Fruit fly (Drosophila melanogaster) whole organism, pupa: ENCODE measurements around the gene mmy.
A peak's percentile ranks its signal among the peaks of the same experiment; 100 is the strongest.

ENCODE experiments used
- CG10348 ChIP-seq: fragments of 200-800 bp; sonication (Bioruptor generic); IDR thresholded peaks from 2 replicates; pipeline ENCODE4 v1.3.6; 2022; ENCODE audit warnings: missing biosample characterization, missing genetic modification characterization
- CG12605 ChIP-seq: fragments of 200-800 bp; sonication (Bioruptor generic); IDR thresholded peaks from 2 replicates; pipeline ENCODE4 v1.3.6; 2022; ENCODE audit warnings: missing biosample characterization, missing genetic modification characterization
- CG13204 ChIP-seq: fragments of 200-800 bp; sonication (Bioruptor generic); optimal IDR thresholded peaks from 2 replicates; lab custom pipeline; 2018; ENCODE audit warnings: missing biosample characterization, mild to moderate bottlenecking, missing genetic modification characterization, moderate library complexity
- CG14655 ChIP-seq: fragments of 200-800 bp; sonication (Bioruptor generic); optimal IDR thresholded peaks from 3 replicates; lab custom pipeline; 2017; ENCODE audit warnings: mild to moderate bottlenecking, missing biosample characterization, missing genetic modification reagents, missing genetic modification characterization
- CG15710 ChIP-seq: fragments of 200-800 bp; sonication (Bioruptor generic); optimal IDR thresholded peaks from 2 replicates; lab custom pipeline; 2018; ENCODE audit warnings: missing biosample characterization, mild to moderate bottlenecking, missing genetic modification characterization, moderate library complexity
- CG17806 ChIP-seq: fragments of 200-800 bp; sonication (Bioruptor generic); optimal IDR thresholded peaks from 2 replicates; lab custom pipeline; 2018; ENCODE audit warnings: missing biosample characterization, mild to moderate bottlenecking, missing genetic modification characterization, moderate library complexity
- CG32121 ChIP-seq: fragments of 200-800 bp; sonication (Bioruptor generic); IDR thresholded peaks from 2 replicates; pipeline ENCODE4 v1.3.6; 2022; ENCODE audit warnings: missing biosample characterization, missing genetic modification characterization
- CG34367 ChIP-seq: fragments of 200-800 bp; sonication (Bioruptor generic); optimal IDR thresholded peaks from 2 replicates; lab custom pipeline; 2018; ENCODE audit warnings: missing biosample characterization, mild to moderate bottlenecking, missing genetic modification characterization
- CG4496 ChIP-seq: fragments of 200-800 bp; sonication (Bioruptor generic); IDR thresholded peaks from 3 replicates; pipeline ENCODE4 v1.3.6; 2022; ENCODE audit warnings: missing biosample characterization, missing genetic modification characterization
- CG8159 ChIP-seq: fragments of 200-800 bp; sonication (Bioruptor generic); optimal IDR thresholded peaks from 3 replicates; lab custom pipeline; 2018; ENCODE audit warnings: missing biosample characterization, mild to moderate bottlenecking, missing genetic modification characterization, moderate library complexity
- CG8301 ChIP-seq: fragments of 200-800 bp; sonication (Bioruptor generic); optimal IDR thresholded peaks from 2 replicates; lab custom pipeline; 2018; ENCODE audit warnings: missing biosample characterization, mild to moderate bottlenecking, missing genetic modification characterization
- CG9948 ChIP-seq: fragments of 200-800 bp; sonication (Bioruptor generic); optimal IDR thresholded peaks from 2 replicates; lab custom pipeline; 2018; ENCODE audit warnings: missing biosample characterization, mild to moderate bottlenecking, missing genetic modification characterization, moderate library complexity
- D1 ChIP-seq: fragments of 200-800 bp; sonication (Bioruptor generic); optimal IDR thresholded peaks from 2 replicates; lab custom pipeline; 2018; ENCODE audit warnings: missing biosample characterization, mild to moderate bottlenecking, missing genetic modification characterization, moderate library complexity
- EcR ChIP-seq: fragments of 200-800 bp; sonication (Bioruptor generic); optimal IDR thresholded peaks from 3 replicates; lab custom pipeline; 2019; ENCODE audit warnings: missing biosample characterization, missing genetic modification characterization, mild to moderate bottlenecking, moderate library complexity, missing genetic modification reagents
- Ets98B ChIP-seq: fragments of 200-800 bp; sonication (Bioruptor generic); IDR thresholded peaks from 2 replicates; pipeline ENCODE4 v1.3.6; 2022; ENCODE audit warnings: missing biosample characterization, missing genetic modification characterization
- Pif1A ChIP-seq: fragments of 200-800 bp; sonication (Bioruptor generic); optimal IDR thresholded peaks from 3 replicates; lab custom pipeline; 2016; ENCODE audit warnings: missing biosample characterization, missing genetic modification characterization
- Pif1B ChIP-seq: fragments of 200-800 bp; sonication (Bioruptor generic); optimal IDR thresholded peaks from 3 replicates; lab custom pipeline; 2016; ENCODE audit warnings: missing biosample characterization, missing genetic modification characterization
- Snoo ChIP-seq: fragments of 200-800 bp; sonication (Bioruptor generic); optimal IDR thresholded peaks from 3 replicates; lab custom pipeline; 2017; ENCODE audit warnings: missing biosample characterization, mild to moderate bottlenecking, missing genetic modification characterization, inconsistent platforms
- fd96Ca ChIP-seq: fragments of 200-800 bp; sonication (Bioruptor generic); IDR thresholded peaks from 3 replicates; pipeline ENCODE4 v1.3.6; 2022; ENCODE audit warnings: missing biosample characterization, missing genetic modification characterization
- gl ChIP-seq: fragments of 200-800 bp; sonication (Bioruptor generic); optimal IDR thresholded peaks from 2 replicates; lab custom pipeline; 2018; ENCODE audit warnings: missing biosample characterization, mild to moderate bottlenecking, missing genetic modification characterization
- rn ChIP-seq: fragments of 200-800 bp; sonication (Bioruptor generic); IDR thresholded peaks from 2 replicates; pipeline ENCODE4 v1.3.6; 2022; ENCODE audit warnings: missing biosample characterization, missing genetic modification characterization

The mmy gene

DNA sequence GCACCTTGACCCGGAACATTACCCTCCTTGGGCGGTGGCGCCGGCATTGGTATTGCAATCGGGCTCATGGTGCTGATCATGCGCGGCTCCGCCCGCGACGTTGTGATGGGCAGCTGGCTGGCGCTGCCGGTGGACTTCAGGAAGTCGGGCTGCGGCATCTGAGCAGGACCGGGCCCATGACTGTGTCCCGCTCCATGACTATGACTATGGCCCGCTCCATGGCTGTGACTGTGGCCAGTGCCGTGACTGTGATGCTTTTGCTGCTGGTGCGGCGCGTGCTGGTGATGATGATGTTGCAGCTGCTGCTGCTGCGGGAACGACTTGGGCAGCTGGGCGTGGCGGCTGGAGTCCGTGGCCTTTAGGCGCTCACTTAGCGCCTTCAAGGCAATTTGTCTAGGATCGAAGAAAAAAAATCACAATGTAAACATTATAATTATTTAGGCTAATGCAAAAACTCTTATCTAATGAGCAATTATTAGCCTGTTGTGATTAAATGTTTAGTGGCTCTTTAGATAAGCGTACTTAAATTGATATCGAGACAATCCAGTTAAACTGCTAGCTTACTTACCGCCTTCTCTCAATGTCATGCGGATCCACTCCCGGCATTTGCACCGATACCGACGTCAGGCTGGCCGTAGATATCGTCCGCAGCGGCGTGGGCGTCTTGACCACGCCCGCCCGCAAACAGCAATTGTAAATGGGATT lies 1.3 kb upstream of the mmy start:
- TF ChIP-seq fd96Ca (GFP tag; lab: Robert Waterston, UW) (0 out of 3 replicates have a peak, but pooled peaks have one; percentile 10), EcR (GFP tag; lab: Kevin White, UChicago) (no peak)
- TF ChIP-seq, all 21 proteins: peak for 1

DNA sequence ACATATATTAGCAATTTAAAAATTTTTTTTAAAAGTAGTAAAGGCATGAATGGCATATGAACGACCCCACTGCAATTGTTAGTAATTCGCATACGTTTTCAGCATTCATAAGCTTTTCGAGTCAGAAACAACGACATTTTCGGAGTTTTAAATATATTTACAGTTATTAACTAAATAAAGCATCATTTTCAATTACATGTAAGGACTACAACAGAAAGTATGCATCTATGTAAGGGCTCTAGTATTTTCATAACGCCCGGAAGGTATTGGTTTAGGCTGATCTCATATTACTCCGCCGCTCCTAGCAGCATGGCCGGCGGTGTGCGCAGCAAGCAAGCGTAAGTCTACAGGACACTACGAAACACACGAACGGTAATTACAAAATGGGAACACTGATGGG lies 594 bp upstream of the mmy start:
- TF ChIP-seq CG9948 (tag; lab: Kevin White, UChicago) (no peak), CG34367 (tag; lab: Kevin White, UChicago) (no peak), Ets98B (GFP tag; lab: Robert Waterston, UW) (no peak), CG12605 (GFP tag; lab: Robert Waterston, UW) (no peak), Snoo (tag; lab: Kevin White, UChicago) (no peak), CG8159 (tag; lab: Kevin White, UChicago) (no peak), fd96Ca (GFP tag; lab: Robert Waterston, UW) (no peak), CG32121 (GFP tag; lab: Robert Waterston, UW) (no peak), CG4496 (GFP tag; lab: Robert Waterston, UW) (no peak), EcR (GFP tag; lab: Kevin White, UChicago) (no peak), CG15710 (tag; lab: Kevin White, UChicago) (no peak), rn (GFP tag; lab: Robert Waterston, UW) (no peak)
- TF ChIP-seq, all 21 proteins: peak for 0

dm6 chr2L:6471978-6472776 lies 1.5 kb downstream of the mmy start:
- peak; percentile 8; the same call in 1 of the 2 replicates for TF ChIP-seq Ets98B (GFP tag; lab: Robert Waterston, UW)
- peak; percentile 46 for TF ChIP-seq Pif1A (GFP tag; lab: Kevin White, UChicago)
- TF ChIP-seq CG17806 (tag; lab: Kevin White, UChicago) = peak; percentile 48
- TF ChIP-seq D1 (tag; lab: Kevin White, UChicago) = peak; percentile 21
- TF ChIP-seq CG15710 (tag; lab: Kevin White, UChicago) = peak; percentile 60
- peak; percentile 49 for TF ChIP-seq CG9948 (tag; lab: Kevin White, UChicago)
- TF ChIP-seq Pif1B (GFP tag; lab: Kevin White, UChicago) = peak; percentile 31
- TF ChIP-seq Snoo (tag; lab: Kevin White, UChicago) = peak; percentile 36
- no peak for TF ChIP-seq CG12605 (GFP tag; lab: Robert Waterston, UW)
- peak; percentile 62 for TF ChIP-seq CG14655 (GFP tag; lab: Kevin White, UChicago)
- no peak for TF ChIP-seq CG13204 (GFP tag; lab: Kevin White, UChicago)
- peak; percentile 68 for TF ChIP-seq CG8301 (tag; lab: Kevin White, UChicago)
- peak; percentile 44; the same call in 1 of the 3 replicates for TF ChIP-seq CG4496 (GFP tag; lab: Robert Waterston, UW)
- peak; percentile 69 for TF ChIP-seq CG8159 (tag; lab: Kevin White, UChicago)
- TF ChIP-seq EcR (GFP tag; lab: Kevin White, UChicago) = peak; percentile 9
- TF ChIP-seq CG10348 (GFP tag; lab: Robert Waterston, UW) = no peak
- TF ChIP-seq CG32121 (GFP tag; lab: Robert Waterston, UW) = no peak
- TF ChIP-seq gl (tag; lab: Kevin White, UChicago) = no peak
- TF ChIP-seq CG34367 (tag; lab: Kevin White, UChicago) = peak; percentile 31
- TF ChIP-seq fd96Ca (GFP tag; lab: Robert Waterston, UW) = no peak
- no peak for TF ChIP-seq rn (GFP tag; lab: Robert Waterston, UW)

- no peak for TF ChIP-seq gl (tag; lab: Kevin White, UChicago)
- TF ChIP-seq EcR (GFP tag; lab: Kevin White, UChicago) = peak; percentile 75
Measured at dm6 chr2L:6470100-6470644, 3.5 kb downstream of the mmy start.

DNA sequence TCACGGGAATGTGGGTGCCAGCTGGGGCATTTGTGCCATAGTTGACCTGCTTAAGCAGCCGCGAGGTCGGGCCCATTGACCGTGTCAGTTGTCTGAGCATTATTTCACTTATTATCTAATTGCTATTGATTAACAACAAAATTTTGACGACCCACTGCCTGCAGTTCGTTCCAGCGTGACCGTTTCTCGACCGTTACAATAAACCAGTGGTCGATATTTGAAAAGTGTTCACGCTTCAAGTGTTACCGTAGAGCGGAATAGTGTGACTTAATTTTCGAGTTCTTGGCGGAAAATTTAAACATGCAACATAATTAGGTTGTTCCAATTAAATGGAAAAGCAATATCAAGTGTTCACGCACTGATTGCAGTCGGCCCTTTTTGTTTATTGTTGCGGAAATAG lies 6.2 kb downstream of the mmy start, which contains the start of gene HemK1:
Gene HemK1 (minus strand): TSS at position 190 of the 400 bp plus-strand sequence.
- TF ChIP-seq CG10348 (GFP tag; lab: Robert Waterston, UW) (no peak), rn (GFP tag; lab: Robert Waterston, UW) (no peak), CG34367 (tag; lab: Kevin White, UChicago) (no peak), CG4496 (GFP tag; lab: Robert Waterston, UW) (no peak)

- TF ChIP-seq CG15710 (tag; lab: Kevin White, UChicago) (no peak), CG8301 (tag; lab: Kevin White, UChicago) (no peak), CG9948 (tag; lab: Kevin White, UChicago) (no peak), Ets98B (GFP tag; lab: Robert Waterston, UW) (peak; percentile 44; the same call in 1 of the 2 replicates), Snoo (tag; lab: Kevin White, UChicago) (peak; percentile 1), CG17806 (tag; lab: Kevin White, UChicago) (no peak), Pif1A (GFP tag; lab: Kevin White, UChicago) (peak; percentile 15), EcR (GFP tag; lab: Kevin White, UChicago) (no peak), CG34367 (tag; lab: Kevin White, UChicago) (no peak), CG13204 (GFP tag; lab: Kevin White, UChicago) (no peak), CG10348 (GFP tag; lab: Robert Waterston, UW) (no peak), CG4496 (GFP tag; lab: Robert Waterston, UW) (peak; percentile 15; the same call in 1 of the 3 replicates), CG14655 (GFP tag; lab: Kevin White, UChicago) (no peak), D1 (tag; lab: Kevin White, UChicago) (no peak), CG8159 (tag; lab: Kevin White, UChicago) (no peak), gl (tag; lab: Kevin White, UChicago) (peak; percentile 20), fd96Ca (GFP tag; lab: Robert Waterston, UW) (no peak), CG32121 (GFP tag; lab: Robert Waterston, UW) (0 out of 2 replicates have a peak, but pooled peaks have one; percentile 18), Pif1B (GFP tag; lab: Kevin White, UChicago) (peak; percentile 16), CG12605 (GFP tag; lab: Robert Waterston, UW) (peak; percentile 93), rn (GFP tag; lab: Robert Waterston, UW) (no peak)
Measured at dm6 chr2L:6465497-6465896, 8.2 kb downstream of the mmy start, which contains the start of gene Rchy1. Gene Rchy1, minus strand, starts transcription at chr2L:6465669.
